1 fruit fly cellular context compared by ENCODE assay signal in the genomic region with DNA sequence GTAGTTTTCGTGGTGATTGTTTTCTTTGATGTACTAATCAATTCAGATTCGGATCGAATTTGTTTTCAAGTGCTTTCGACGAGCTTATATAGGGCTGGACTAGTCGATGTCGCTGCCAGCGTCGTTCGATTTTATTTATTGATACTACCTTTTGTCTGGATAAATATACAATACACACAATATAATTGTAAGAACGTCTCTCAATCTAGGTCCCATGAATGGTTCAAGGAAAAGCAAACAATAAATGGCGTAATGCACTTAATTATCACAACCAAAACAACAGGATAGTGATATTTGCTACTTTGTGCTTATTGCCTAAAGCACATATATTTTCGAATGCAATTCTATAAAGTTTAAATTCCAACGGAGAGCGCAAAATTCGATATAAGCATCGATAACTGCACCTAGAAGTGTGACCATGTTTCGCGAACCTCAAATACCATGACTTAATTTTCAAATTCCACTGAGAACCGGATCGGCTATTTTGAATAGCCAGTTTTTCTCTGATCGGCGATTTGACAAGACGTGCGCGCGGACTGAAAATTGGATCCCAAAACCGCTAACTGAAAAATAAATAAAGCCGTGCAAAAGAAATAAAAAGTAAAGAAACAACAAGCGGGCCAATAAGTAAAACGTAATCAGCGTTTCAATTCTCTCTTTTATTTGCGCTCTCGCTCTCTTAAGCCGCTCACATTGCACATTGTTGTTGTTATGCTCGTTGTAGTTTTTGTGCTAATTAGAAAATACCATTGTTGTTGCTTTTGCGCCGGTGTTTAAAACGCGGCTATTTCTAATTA.
A peak's percentile ranks its signal among the peaks of the same experiment; 100 is the strongest.
TF ChIP-seq lines count a peak whose summit lies in the region.

A gene (minus strand): TSS at position 51 of the 797 bp plus-strand sequence.
A gene (plus strand): TSS at position 493 of the 797 bp plus-strand sequence.

TF ChIP-seq in whole organism, embryonic, 481 proteins besides CTCF, POLR2A, EP300 and RAD21 (continued from another document and continues in another):
- TF ChIP-seq Fer1 (GFP tag; optimal IDR thresholded peaks at IDR 0.05; lab: Kevin White, UChicago) (peak; percentile 32), shn (GFP tag; optimal IDR thresholded peaks at IDR 0.05; lab: Kevin White, UChicago) (no peak), CG34376 (GFP tag; optimal IDR thresholded peaks at IDR 0.05; lab: Kevin White, UChicago) (peak; percentile 62), dmrt11E (tag; optimal IDR thresholded peaks at IDR 0.05; lab: Kevin White, UChicago) (no peak), H2.0 (GFP tag; IDR thresholded peaks at IDR 0.05; lab: Robert Waterston, UW) (no peak), CG4282 (GFP tag; optimal IDR thresholded peaks at IDR 0.05; lab: Kevin White, UChicago) (no peak), esg (GFP tag; conservative IDR thresholded peaks at IDR 0.05; lab: Robert Waterston, UW) (no peak), CG17612 (GFP tag; IDR thresholded peaks at IDR 0.05; lab: Robert Waterston, UW) (no peak), CG9876 (GFP tag; optimal IDR thresholded peaks at IDR 0.05; lab: Kevin White, UChicago) (no peak), Asciz (GFP tag; optimal IDR thresholded peaks at IDR 0.05; lab: Kevin White, UChicago) (no peak), CG8359 (GFP tag; optimal IDR thresholded peaks at IDR 0.05; lab: Kevin White, UChicago; ENCODE audit: borderline replicate concordance) (no peak), CG12744 (GFP tag; optimal IDR thresholded peaks at IDR 0.05; lab: Kevin White, UChicago) (no peak), Hmx (GFP tag; optimal IDR thresholded peaks at IDR 0.05; lab: Kevin White, UChicago) (no peak), onecut (GFP tag; IDR thresholded peaks at IDR 0.05; lab: Robert Waterston, UW) (peak; percentile 24; the same call in 1 of the 2 replicates), CG3163 (GFP tag; optimal IDR thresholded peaks at IDR 0.05; lab: Kevin White, UChicago) (peak; percentile 86), kah (GFP tag; optimal IDR thresholded peaks at IDR 0.05; lab: Kevin White, UChicago) (peak; percentile 40), repo (GFP tag; optimal IDR thresholded peaks at IDR 0.05; lab: Kevin White, UChicago) (no peak), pzg (GFP tag; optimal IDR thresholded peaks at IDR 0.05; lab: Kevin White, UChicago) (peak; percentile 77), CG1024 (GFP tag; IDR thresholded peaks at IDR 0.05; lab: Robert Waterston, UW) (no peak), Usf (GFP tag; optimal IDR thresholded peaks at IDR 0.05; lab: Kevin White, UChicago) (no peak), CG10543 (GFP tag; optimal IDR thresholded peaks at IDR 0.05; lab: Kevin White, UChicago) (peak; percentile 55), CG12391 (tag; optimal IDR thresholded peaks at IDR 0.05; lab: Kevin White, UChicago) (peak; percentile 12), stwl (tag; optimal IDR thresholded peaks at IDR 0.05; lab: Kevin White, UChicago) (peak; percentile 65), CG6854 (GFP tag; optimal IDR thresholded peaks at IDR 0.05; lab: Kevin White, UChicago) (peak; percentile 24), wdn (GFP tag; IDR thresholded peaks at IDR 0.05; lab: Robert Waterston, UW) (no peak), MTF-1 (GFP tag; optimal IDR thresholded peaks at IDR 0.05; lab: Kevin White, UChicago; ENCODE audit: borderline replicate concordance) (peak; percentile 13), Hr3 (GFP tag; optimal IDR thresholded peaks at IDR 0.05; lab: Kevin White, UChicago) (no peak), Dip3 (GFP tag; optimal IDR thresholded peaks at IDR 0.05; lab: Kevin White, UChicago) (no peak), CG15601 (tag; optimal IDR thresholded peaks at IDR 0.05; lab: Kevin White, UChicago) (peak; percentile 23), hb (GFP tag; IDR thresholded peaks at IDR 0.05; lab: Robert Waterston, UW; ENCODE audit: partially characterized antibody) (no peak), bsh (GFP tag; optimal IDR thresholded peaks at IDR 0.05; lab: Kevin White, UChicago) (peak in 1 of 2 experiments; percentile 9), sug (tag; optimal IDR thresholded peaks at IDR 0.05; lab: Kevin White, UChicago) (peak; percentile 52), CG6654 (GFP tag; optimal IDR thresholded peaks at IDR 0.05; lab: Kevin White, UChicago) (no peak), CG16863 (GFP tag; optimal IDR thresholded peaks at IDR 0.05; lab: Kevin White, UChicago) (peak; percentile 17), gcm2 (GFP tag; optimal IDR thresholded peaks at IDR 0.05; lab: Kevin White, UChicago) (no peak), exex (tag; optimal IDR thresholded peaks at IDR 0.05; lab: Kevin White, UChicago) (no peak), ci (GFP tag; IDR thresholded peaks at IDR 0.05; lab: Robert Waterston, UW) (peak; percentile 53; the same call in 2 of the 3 replicates), CG14014 (GFP tag; IDR thresholded peaks at IDR 0.05; lab: Robert Waterston, UW) (peak; percentile 12; the same call in 1 of the 2 replicates), lola (GFP tag; optimal IDR thresholded peaks at IDR 0.05; lab: Kevin White, UChicago) (no peak), ham (GFP tag; IDR thresholded peaks at IDR 0.05; lab: Robert Waterston, UW) (no peak), CG33557 (GFP tag; optimal IDR thresholded peaks at IDR 0.05; lab: Kevin White, UChicago) (peak; percentile 19), Lpt (GFP tag; optimal IDR thresholded peaks at IDR 0.05; lab: Kevin White, UChicago) (no peak), CG11504 (tag; optimal IDR thresholded peaks at IDR 0.05; lab: Kevin White, UChicago) (no peak), Neu2 (GFP tag; optimal IDR thresholded peaks at IDR 0.05; lab: Kevin White, UChicago; ENCODE audit: borderline replicate concordance) (no peak), CkIIα-i1 (GFP tag; IDR thresholded peaks at IDR 0.05; lab: Robert Waterston, UW) (no peak), pnt (GFP tag; optimal IDR thresholded peaks at IDR 0.05; lab: Kevin White, UChicago) (no peak), B-H1 (GFP tag; IDR thresholded peaks at IDR 0.05; lab: Robert Waterston, UW) (no peak), Max (GFP tag; optimal IDR thresholded peaks at IDR 0.05; lab: Kevin White, UChicago) (no peak), Nf-YB (GFP tag; optimal IDR thresholded peaks at IDR 0.05; lab: Kevin White, UChicago) (no peak), CG2889 (GFP tag; IDR thresholded peaks at IDR 0.05; lab: Robert Waterston, UW) (no peak), zfh1 (GFP tag; IDR thresholded peaks at IDR 0.05; lab: Robert Waterston, UW) (no peak), CG4707 (GFP tag; optimal IDR thresholded peaks at IDR 0.05; lab: Kevin White, UChicago) (no peak), CG11247 (GFP tag; IDR thresholded peaks at IDR 0.05; lab: Robert Waterston, UW) (no peak), Atf-2 (GFP tag; optimal IDR thresholded peaks at IDR 0.05; lab: Kevin White, UChicago) (no peak), CG3726 (GFP tag; IDR thresholded peaks at IDR 0.05; lab: Robert Waterston, UW) (no peak), CG13287 (GFP tag; IDR thresholded peaks at IDR 0.05; lab: Robert Waterston, UW; ENCODE audit: partially characterized antibody) (peak; percentile 73), tin (GFP tag; optimal IDR thresholded peaks at IDR 0.05; lab: Kevin White, UChicago) (no peak), CG10462 (GFP tag; optimal IDR thresholded peaks at IDR 0.05; lab: Kevin White, UChicago) (no peak), BEAF-32 (GFP tag; optimal IDR thresholded peaks at IDR 0.05; lab: Kevin White, UChicago) (peak; percentile 64), CG10654 (GFP tag; optimal IDR thresholded peaks at IDR 0.05; lab: Kevin White, UChicago) (no peak), D (optimal IDR thresholded peaks at IDR 0.05; lab: Kevin White, UChicago) (no peak), D (GFP tag; optimal IDR thresholded peaks at IDR 0.05; lab: Kevin White, UChicago) (no peak), CG12219 (GFP tag; optimal IDR thresholded peaks at IDR 0.05; lab: Kevin White, UChicago) (no peak), danr (GFP tag; IDR thresholded peaks at IDR 0.05; lab: Robert Waterston, UW) (no peak), Dek (tag; optimal IDR thresholded peaks at IDR 0.05; lab: Kevin White, UChicago) (peak; percentile 3), YL-1 (GFP tag; optimal IDR thresholded peaks at IDR 0.05; lab: Kevin White, UChicago) (peak; percentile 19), CG18619 (GFP tag; optimal IDR thresholded peaks at IDR 0.05; lab: Kevin White, UChicago) (no peak), CG4730 (GFP tag; IDR thresholded peaks at IDR 0.05; lab: Robert Waterston, UW) (no peak), slbo (GFP tag; IDR thresholded peaks at IDR 0.05; lab: Robert Waterston, UW) (no peak), Dip2 (GFP tag; IDR thresholded peaks at IDR 0.05; lab: Robert Waterston, UW) (no peak), CG7745 (tag; optimal IDR thresholded peaks at IDR 0.05; lab: Kevin White, UChicago) (no peak), ranshi (GFP tag; IDR thresholded peaks at IDR 0.05; lab: Robert Waterston, UW) (peak; percentile 37; the same call in 1 of the 2 replicates), tna (GFP tag; IDR thresholded peaks at IDR 0.05; lab: Robert Waterston, UW; ENCODE audit: partially characterized antibody) (peak; percentile 59), chm (GFP tag; IDR thresholded peaks at IDR 0.05; lab: Robert Waterston, UW) (peak; percentile 85), CG2678 (tag; optimal IDR thresholded peaks at IDR 0.05; lab: Kevin White, UChicago) (no peak), pb (GFP tag; optimal IDR thresholded peaks at IDR 0.05; lab: Kevin White, UChicago) (no peak), CG15514 (GFP tag; optimal IDR thresholded peaks at IDR 0.05; lab: Kevin White, UChicago) (peak; percentile 92), CG2120 (GFP tag; optimal IDR thresholded peaks at IDR 0.05; lab: Kevin White, UChicago) (peak; percentile 37), Blimp-1 (GFP tag; optimal IDR thresholded peaks at IDR 0.05; lab: Kevin White, UChicago) (no peak), CG16779 (GFP tag; IDR thresholded peaks at IDR 0.05; lab: Robert Waterston, UW) (no peak), Poxn (GFP tag; IDR thresholded peaks at IDR 0.05; lab: Robert Waterston, UW) (no peak), Fer2 (tag; optimal IDR thresholded peaks at IDR 0.05; lab: Kevin White, UChicago) (no peak), CG12155 (GFP tag; optimal IDR thresholded peaks at IDR 0.05; lab: Kevin White, UChicago) (no peak), Sin3A (optimal IDR thresholded peaks at IDR 0.05; lab: Kevin White, UChicago) (peak; percentile 16), CG7786 (GFP tag; optimal IDR thresholded peaks at IDR 0.05; lab: Kevin White, UChicago) (no peak), fu2 (GFP tag; optimal IDR thresholded peaks at IDR 0.05; lab: Kevin White, UChicago) (no peak), Hr78 (GFP tag; optimal IDR thresholded peaks at IDR 0.05; lab: Kevin White, UChicago) (no peak), CG3281 (GFP tag; optimal IDR thresholded peaks at IDR 0.05; lab: Kevin White, UChicago) (peak; percentile 14), Xrp1 (GFP tag; IDR thresholded peaks at IDR 0.05; lab: Robert Waterston, UW) (no peak), Mrtf (GFP tag; IDR thresholded peaks at IDR 0.05; lab: Robert Waterston, UW) (no peak), CG10147 (GFP tag; optimal IDR thresholded peaks at IDR 0.05; lab: Kevin White, UChicago) (no peak), CG43689 (GFP tag; IDR thresholded peaks at IDR 0.05; lab: Robert Waterston, UW) (no peak), CG9797 (GFP tag; optimal IDR thresholded peaks at IDR 0.05; lab: Kevin White, UChicago) (peak; percentile 72), CG4404 (GFP tag; IDR thresholded peaks at IDR 0.05; lab: Robert Waterston, UW) (no peak), salm (tag; optimal IDR thresholded peaks at IDR 0.05; lab: Kevin White, UChicago) (no peak), fd96Cb (tag; optimal IDR thresholded peaks at IDR 0.05; lab: Kevin White, UChicago) (no peak), Tbp (GFP tag; optimal IDR thresholded peaks at IDR 0.05; lab: Kevin White, UChicago) (no peak), Ada2b (GFP tag; IDR thresholded peaks at IDR 0.05; lab: Robert Waterston, UW) (no peak), CG12299 (tag; optimal IDR thresholded peaks at IDR 0.05; lab: Kevin White, UChicago) (no peak), Aef1 (GFP tag; IDR thresholded peaks at IDR 0.05; lab: Robert Waterston, UW) (no peak), CG2712 (tag; optimal IDR thresholded peaks at IDR 0.05; lab: Kevin White, UChicago) (peak; percentile 83), Ptx1 (GFP tag; IDR thresholded peaks at IDR 0.05; lab: Robert Waterston, UW) (no peak), CG7357 (GFP tag; IDR thresholded peaks at IDR 0.05; lab: Robert Waterston, UW) (no peak), Oli (tag; optimal IDR thresholded peaks at IDR 0.05; lab: Kevin White, UChicago) (no peak), hth (optimal IDR thresholded peaks at IDR 0.05; lab: Kevin White, UChicago) (no peak), Hsf (GFP tag; optimal IDR thresholded peaks at IDR 0.05; lab: Kevin White, UChicago) (no peak), C15 (GFP tag; IDR thresholded peaks at IDR 0.05; lab: Robert Waterston, UW) (0 out of 3 replicates have a peak, but pooled peaks have one; percentile 9), trh (GFP tag; optimal IDR thresholded peaks at IDR 0.05; lab: Kevin White, UChicago) (no peak), ems (GFP tag; optimal IDR thresholded peaks at IDR 0.05; lab: Kevin White, UChicago) (no peak), Doc3 (GFP tag; IDR thresholded peaks at IDR 0.05; lab: Robert Waterston, UW; ENCODE audit: partially characterized antibody) (no peak), bbx (GFP tag; IDR thresholded peaks at IDR 0.05; lab: Robert Waterston, UW; ENCODE audit: partially characterized antibody) (no peak; the same call in none of the 2 replicates), sisA (GFP tag; IDR thresholded peaks at IDR 0.05; lab: Robert Waterston, UW) (no peak), usp (GFP tag; optimal IDR thresholded peaks at IDR 0.05; lab: Kevin White, UChicago) (no peak), Dp (GFP tag; optimal IDR thresholded peaks at IDR 0.05; lab: Kevin White, UChicago) (peak; percentile 87), CG6765 (GFP tag; optimal IDR thresholded peaks at IDR 0.05; lab: Kevin White, UChicago) (no peak), D19A (tag; optimal IDR thresholded peaks at IDR 0.05; lab: Kevin White, UChicago) (no peak), CG3847 (GFP tag; IDR thresholded peaks at IDR 0.05; lab: Robert Waterston, UW) (peak; percentile 40), CG17568 (GFP tag; optimal IDR thresholded peaks at IDR 0.05; lab: Kevin White, UChicago) (no peak), Dref (GFP tag; IDR thresholded peaks at IDR 0.05; lab: Robert Waterston, UW) (peak; percentile 75), Lim3 (GFP tag; IDR thresholded peaks at IDR 0.05; lab: Robert Waterston, UW) (no peak), Gsc (GFP tag; IDR thresholded peaks at IDR 0.05; lab: Robert Waterston, UW) (no peak), CG31441 (GFP tag; IDR thresholded peaks at IDR 0.05; lab: Robert Waterston, UW) (no peak), CG7556 (GFP tag; optimal IDR thresholded peaks at IDR 0.05; lab: Kevin White, UChicago) (no peak), HLHmδ (GFP tag; optimal IDR thresholded peaks at IDR 0.05; lab: Kevin White, UChicago) (no peak), CG5180 (GFP tag; optimal IDR thresholded peaks at IDR 0.05; lab: Kevin White, UChicago) (no peak), fd64A (GFP tag; optimal IDR thresholded peaks at IDR 0.05; lab: Kevin White, UChicago) (no peak)
